Worm (Caenorhabditis elegans): Measurements from ENCODE around the gene marc-5.

marc-5 gene

ce11 chrII:12387980-12388379 is 8.7 kb upstream of the marc-5 start, which contains the start of gene sre-41:
Gene sre-41, plus strand, starts transcription at chrII:12388280.
- TF ChIP-seq F22D6.2 (tag; optimal IDR thresholded peaks at IDR 0.05), result no peak

- TF ChIP-seq ccch-3 (GFP tag; optimal IDR thresholded peaks at IDR 0.05) (no peak), lin-40 (tag; optimal IDR thresholded peaks at IDR 0.05) (no peak)
Observed at ce11 chrII:12387487-12387886, 8.2 kb upstream of the marc-5 start.

ce11 chrII:12386781-12387180 is 7.5 kb upstream of the marc-5 start, which contains the start of gene sre-42:
Gene sre-42, minus strand, starts transcription at chrII:12386881.
- no peak for TF ChIP-seq ztf-25 (GFP tag; IDR thresholded peaks at IDR 0.05)
- no peak for TF ChIP-seq F37B4.10 (GFP tag; IDR thresholded peaks at IDR 0.05)
- no peak for TF ChIP-seq tbp1 (GFP tag; optimal IDR thresholded peaks at IDR 0.05)
- no peak for TF ChIP-seq lsy-27 (tag; optimal IDR thresholded peaks at IDR 0.05; ENCODE audit: borderline replicate concordance, insufficient read depth)
- no peak for TF ChIP-seq B0035.1 (tag; optimal IDR thresholded peaks at IDR 0.05)
- TF ChIP-seq cebp-2 (GFP tag; IDR thresholded peaks at IDR 0.05), result no peak
- no peak for TF ChIP-seq gei-17 (GFP tag; optimal IDR thresholded peaks at IDR 0.05)
- no peak for TF ChIP-seq Y56A3A.18 (GFP tag; IDR thresholded peaks at IDR 0.05)

- TF ChIP-seq madf-3 (GFP tag; IDR thresholded peaks at IDR 0.05) (no peak), efl-1 (GFP tag; optimal IDR thresholded peaks at IDR 0.05) (no peak), hmg-1.2 (GFP tag; IDR thresholded peaks at IDR 0.05) (peak; percentile 17; the same call in 1 of the 2 replicates), rpc-1 (optimal IDR thresholded peaks at IDR 0.05) (no peak), rpc-1 (tag; optimal IDR thresholded peaks at IDR 0.05) (peak; percentile 8), snpc-4 (GFP tag; optimal IDR thresholded peaks at IDR 0.05) (peak; percentile 21), snpc-4 (tag; optimal IDR thresholded peaks at IDR 0.05) (peak in 3 of 4 experiments; percentile 28 to 90 (median 84)), zfh-2 (GFP tag; conservative IDR thresholded peaks at IDR 0.05) (peak; percentile 86), egrh-3 (GFP tag; IDR thresholded peaks at IDR 0.05) (peak; percentile 31; the same call in 1 of the 2 replicates), snpc-1.1 (tag; optimal IDR thresholded peaks at IDR 0.05; ENCODE audit: insufficient read depth) (peak; percentile 67)
Observed at ce11 chrII:12385815-12386214, 6.5 kb upstream of the marc-5 start.

- TF ChIP-seq snpc-4 (GFP tag; optimal IDR thresholded peaks at IDR 0.05) (peak; percentile 41), snpc-4 (tag; optimal IDR thresholded peaks at IDR 0.05) (peak in 3 of 4 experiments; percentile 51 to 71 (median 61)), K12H6.12 (tag; optimal IDR thresholded peaks at IDR 0.05) (peak; percentile 26), zfh-2 (GFP tag; conservative IDR thresholded peaks at IDR 0.05) (peak; percentile 75), ceh-40 (GFP tag; IDR thresholded peaks at IDR 0.05) (no peak), hmg-1.2 (GFP tag; IDR thresholded peaks at IDR 0.05) (peak; percentile 84)
Observed at ce11 chrII:12382625-12383562, 3.6 kb upstream of the marc-5 start, which contains the start of gene btb-14. Gene btb-14, plus strand, starts transcription at chrII:12383463.

ce11 chrII:12380888-12381287 is 1.6 kb upstream of the marc-5 start:
- TF ChIP-seq lin-35 (GFP tag; optimal IDR thresholded peaks at IDR 0.05) (no peak), let-526 (GFP tag; IDR thresholded peaks at IDR 0.05) (no peak), ceh-79 (tag; optimal IDR thresholded peaks at IDR 0.05) (no peak), nhr-80 (tag; optimal IDR thresholded peaks at IDR 0.05) (no peak), ceh-40 (GFP tag; IDR thresholded peaks at IDR 0.05) (no peak)

Measured in whole organism, young adult.